Worm (Caenorhabditis elegans) whole organism, late embryonic: Measurements from ENCODE around the gene F01D4.8.

ENCODE experiments used
- C08G9.2 ChIP-seq: sonication (generic microtip); optimal IDR thresholded peaks from 2 replicates; lab custom pipeline; 2016; ENCODE audit warnings: mild to moderate bottlenecking, missing genetic modification characterization, moderate library complexity, missing compliant biosample characterization
- C38D4.7 ChIP-seq: fragments of 200-800 bp; sonication (Bioruptor generic); optimal IDR thresholded peaks from 2 replicates; lab custom pipeline; 2018; ENCODE audit warnings: mild to moderate bottlenecking, missing genetic modification characterization, moderate library complexity, missing compliant biosample characterization
- F13H6.1 ChIP-seq: sonication (generic microtip); optimal IDR thresholded peaks from 2 replicates; lab custom pipeline; 2016; ENCODE audit warnings: missing genetic modification characterization, missing compliant biosample characterization
- T23F11.4 ChIP-seq: fragments of 200-800 bp; sonication (Bioruptor generic); optimal IDR thresholded peaks from 2 replicates; lab custom pipeline; 2018; ENCODE audit warnings: mild to moderate bottlenecking, missing genetic modification characterization, missing compliant biosample characterization
- ahr-1 ChIP-seq: sonication (generic microtip); optimal IDR thresholded peaks from 2 replicates; lab custom pipeline; 2016; ENCODE audit warnings: missing genetic modification characterization, missing compliant biosample characterization
- ama-1 ChIP-seq: fragments of 150-350 bp; optimal IDR thresholded peaks from 2 replicates; lab custom pipeline; 2014
- ceh-14 ChIP-seq: sonication (generic microtip); optimal IDR thresholded peaks from 2 replicates; lab custom pipeline; 2016; ENCODE audit warnings: missing genotype, missing genetic modification characterization, missing compliant biosample characterization
- ceh-18 ChIP-seq: sonication (generic microtip); optimal IDR thresholded peaks from 2 replicates; lab custom pipeline; 2016; ENCODE audit warnings: missing genetic modification characterization, missing compliant biosample characterization
- ceh-19 ChIP-seq: fragments of 200-800 bp; sonication (Bioruptor generic); optimal IDR thresholded peaks from 2 replicates; lab custom pipeline; 2018; ENCODE audit warnings: mild to moderate bottlenecking, missing genetic modification characterization, missing compliant biosample characterization
- ceh-2 ChIP-seq: sonication (generic microtip); optimal IDR thresholded peaks from 2 replicates; lab custom pipeline; 2016; ENCODE audit warnings: missing genotype, missing genetic modification characterization, missing compliant biosample characterization
- ceh-22 ChIP-seq: sonication (generic microtip); optimal IDR thresholded peaks from 2 replicates; lab custom pipeline; 2017; ENCODE audit warnings: missing biosample characterization, missing genetic modification characterization
- ceh-31 ChIP-seq: sonication (generic microtip); optimal IDR thresholded peaks from 2 replicates; lab custom pipeline; 2016; ENCODE audit warnings: missing genetic modification characterization, missing compliant biosample characterization
- ceh-45 ChIP-seq: fragments of 200-800 bp; sonication (Bioruptor generic); IDR thresholded peaks from 2 replicates; pipeline ENCODE4 v1.3.6; 2022; ENCODE audit warnings: missing genetic modification reagents, missing genetic modification characterization, missing compliant biosample characterization
- ceh-48 ChIP-seq: sonication (generic microtip); optimal IDR thresholded peaks from 2 replicates; lab custom pipeline; 2016; ENCODE audit warnings: missing genetic modification characterization, inconsistent platforms, missing compliant biosample characterization
- ceh-6 ChIP-seq: fragments of 200-800 bp; sonication (Bioruptor generic); optimal IDR thresholded peaks from 2 replicates; lab custom pipeline; 2018; ENCODE audit warnings: mild to moderate bottlenecking, missing genetic modification characterization, missing compliant biosample characterization
- ceh-9 ChIP-seq: sonication (generic microtip); optimal IDR thresholded peaks from 2 replicates; lab custom pipeline; 2016; ENCODE audit warnings: mild to moderate bottlenecking, missing genetic modification characterization, inconsistent platforms, missing compliant biosample characterization
- che-1 ChIP-seq: sonication (generic microtip); optimal IDR thresholded peaks from 2 replicates; lab custom pipeline; 2016; ENCODE audit warnings: mild to moderate bottlenecking, missing genetic modification characterization, missing compliant biosample characterization
- elt-2 ChIP-seq: sonication (generic microtip); optimal IDR thresholded peaks from 2 replicates; lab custom pipeline; 2016; ENCODE audit warnings: missing genetic modification reagents, missing genetic modification characterization, missing compliant biosample characterization
- elt-4 ChIP-seq: sonication (generic microtip); optimal IDR thresholded peaks from 2 replicates; lab custom pipeline; 2016; ENCODE audit warnings: missing genetic modification characterization, missing compliant biosample characterization
- eyg-1 ChIP-seq: sonication (generic microtip); optimal IDR thresholded peaks from 2 replicates; lab custom pipeline; 2016; ENCODE audit warnings: missing genotype, missing genetic modification characterization, missing compliant biosample characterization
- fax-1 ChIP-seq: sonication (generic microtip); optimal IDR thresholded peaks from 2 replicates; lab custom pipeline; 2016; ENCODE audit warnings: missing genotype, missing genetic modification characterization, missing compliant biosample characterization
- fkh-10 ChIP-seq: fragments of 150-350 bp; optimal IDR thresholded peaks from 2 replicates; lab custom pipeline; 2014; ENCODE audit warnings: missing biosample characterization, missing genetic modification reagents, missing genetic modification characterization
- fkh-6 ChIP-seq: sonication (generic microtip); optimal IDR thresholded peaks from 2 replicates; lab custom pipeline; 2016; ENCODE audit warnings: missing genetic modification characterization, missing compliant biosample characterization
- gmeb-2 ChIP-seq: sonication (generic microtip); optimal IDR thresholded peaks from 2 replicates; lab custom pipeline; 2016; ENCODE audit warnings: missing genetic modification characterization, inconsistent platforms, missing compliant biosample characterization
- hlh-13 ChIP-seq: fragments of 200-800 bp; sonication (Bioruptor generic); optimal IDR thresholded peaks from 2 replicates; lab custom pipeline; 2018; ENCODE audit warnings: mild to moderate bottlenecking, missing genetic modification characterization, missing compliant biosample characterization
- hlh-15 ChIP-seq: sonication (generic microtip); optimal IDR thresholded peaks from 2 replicates; lab custom pipeline; 2016; ENCODE audit warnings: missing genetic modification characterization, missing compliant biosample characterization
- hlh-6 ChIP-seq: sonication (generic microtip); optimal IDR thresholded peaks from 2 replicates; lab custom pipeline; 2016; ENCODE audit warnings: missing genotype, missing genetic modification characterization, missing compliant biosample characterization
- hlh-8 ChIP-seq: sonication (generic microtip); optimal IDR thresholded peaks from 2 replicates; lab custom pipeline; 2016; ENCODE audit warnings: missing genotype, missing genetic modification characterization, missing compliant biosample characterization
- mec-3 ChIP-seq: sonication (generic microtip); optimal IDR thresholded peaks from 2 replicates; lab custom pipeline; 2016; ENCODE audit warnings: borderline replicate concordance, missing genetic modification characterization, missing compliant biosample characterization
- nfya-1 ChIP-seq: sonication (generic microtip); optimal IDR thresholded peaks from 2 replicates; lab custom pipeline; 2017; ENCODE audit warnings: missing genetic modification characterization, mild to moderate bottlenecking, missing compliant biosample characterization, antibody characterized with exemption, moderate library complexity
- nhr-11 ChIP-seq: fragments of 150-350 bp; optimal IDR thresholded peaks from 2 replicates; lab custom pipeline; 2014; ENCODE audit warnings: missing biosample characterization, missing genetic modification characterization
- npax-4 ChIP-seq: sonication (generic microtip); optimal IDR thresholded peaks from 2 replicates; lab custom pipeline; 2016; ENCODE audit warnings: missing genetic modification characterization, missing compliant biosample characterization
- pag-3 ChIP-seq: sonication (generic microtip); optimal IDR thresholded peaks from 2 replicates; lab custom pipeline; 2016; ENCODE audit warnings: missing compliant biosample characterization, missing genetic modification characterization, borderline replicate concordance
- pat-9 ChIP-seq: fragments of 200-800 bp; sonication (Bioruptor generic); optimal IDR thresholded peaks from 2 replicates; lab custom pipeline; 2018; ENCODE audit warnings: mild to moderate bottlenecking, missing genetic modification characterization, moderate library complexity, missing compliant biosample characterization
- pha-2 ChIP-seq: sonication (generic microtip); optimal IDR thresholded peaks from 2 replicates; lab custom pipeline; 2017; ENCODE audit warnings: mild to moderate bottlenecking, missing genetic modification characterization, missing compliant biosample characterization
- pqm-1 ChIP-seq: sonication (generic microtip); optimal IDR thresholded peaks from 2 replicates; lab custom pipeline; 2016; ENCODE audit warnings: missing genetic modification characterization, missing compliant biosample characterization
- pros-1 ChIP-seq: fragments of 150-350 bp; optimal IDR thresholded peaks from 2 replicates; lab custom pipeline; 2014; ENCODE audit warnings: missing biosample characterization, missing genetic modification reagents, missing genetic modification characterization
- ref-2 ChIP-seq: sonication (generic microtip); optimal IDR thresholded peaks from 2 replicates; lab custom pipeline; 2016; ENCODE audit warnings: missing genetic modification characterization, missing compliant biosample characterization
- sdc-2 ChIP-seq: sonication (generic microtip); optimal IDR thresholded peaks from 2 replicates; lab custom pipeline; 2016; ENCODE audit warnings: missing genotype, missing genetic modification characterization, missing compliant biosample characterization
- sox-4 ChIP-seq: sonication (generic microtip); optimal IDR thresholded peaks from 2 replicates; lab custom pipeline; 2017; ENCODE audit warnings: mild to moderate bottlenecking, missing genetic modification characterization, inconsistent platforms, missing compliant biosample characterization
- syd-9 ChIP-seq: sonication (generic microtip); optimal IDR thresholded peaks from 2 replicates; lab custom pipeline; 2016; ENCODE audit warnings: mild to moderate bottlenecking, missing genetic modification characterization, moderate library complexity, missing compliant biosample characterization
- tbx-2 ChIP-seq: sonication (generic microtip); optimal IDR thresholded peaks from 2 replicates; lab custom pipeline; 2016; ENCODE audit warnings: missing genetic modification characterization, missing compliant biosample characterization
- tbx-7 ChIP-seq: sonication (generic microtip); optimal IDR thresholded peaks from 2 replicates; lab custom pipeline; 2016; ENCODE audit warnings: missing genotype, missing genetic modification characterization, missing compliant biosample characterization
- ttx-3 ChIP-seq: sonication (generic microtip); optimal IDR thresholded peaks from 2 replicates; lab custom pipeline; 2016; ENCODE audit warnings: missing genetic modification reagents, missing genetic modification characterization, missing compliant biosample characterization
- unc-42 ChIP-seq: sonication (generic microtip); optimal IDR thresholded peaks from 2 replicates; lab custom pipeline; 2016; ENCODE audit warnings: missing genotype, missing genetic modification characterization, missing compliant biosample characterization
- unc-55 ChIP-seq: sonication (generic microtip); optimal IDR thresholded peaks from 2 replicates; lab custom pipeline; 2017; ENCODE audit warnings: missing biosample characterization, missing genetic modification reagents, missing genetic modification characterization
- zip-5 ChIP-seq: sonication (generic microtip); optimal IDR thresholded peaks from 2 replicates; lab custom pipeline; 2016; ENCODE audit warnings: missing genetic modification characterization, missing compliant biosample characterization
- ztf-16 ChIP-seq: sonication (generic microtip); optimal IDR thresholded peaks from 2 replicates; lab custom pipeline; 2017; ENCODE audit warnings: missing genetic modification characterization, missing compliant biosample characterization

Gene F01D4.8

ce11 chrIV:10500481-10500880 lies 47.6 kb upstream of the F01D4.8 start:
- TF ChIP-seq elt-2 (no peak), unc-42 (tag; lab: Kevin White, UChicago) (peak; percentile 80)

- TF ChIP-seq ahr-1 (tag; lab: Kevin White, UChicago) = no peak
- no peak for TF ChIP-seq pat-9 (tag; lab: Kevin White, UChicago)
- peak; percentile 11 for TF ChIP-seq tbx-2 (tag; lab: Kevin White, UChicago)
- TF ChIP-seq ceh-31 (tag; lab: Kevin White, UChicago) = peak; percentile 66
- no peak for TF ChIP-seq ceh-6 (GFP tag; lab: Kevin White, UChicago)
- no peak for TF ChIP-seq hlh-6
- TF ChIP-seq fkh-6 (tag; lab: Kevin White, UChicago) = no peak
- TF ChIP-seq ref-2 (tag; lab: Kevin White, UChicago) = no peak
- peak; percentile 49 for TF ChIP-seq ceh-14
- no peak for TF ChIP-seq pqm-1 (tag; lab: Kevin White, UChicago)
- TF ChIP-seq eyg-1 = no peak
- TF ChIP-seq sox-4 = no peak
- peak; percentile 70 for TF ChIP-seq nfya-1 (tag; lab: Kevin White, UChicago)
- TF ChIP-seq ceh-9 (tag; lab: Kevin White, UChicago) = no peak
- no peak for TF ChIP-seq F13H6.1
- no peak for TF ChIP-seq ztf-16 (tag; lab: Kevin White, UChicago)
- TF ChIP-seq sdc-2 (tag; lab: Kevin White, UChicago) = no peak
- TF ChIP-seq T23F11.4 (GFP tag; lab: Kevin White, UChicago) = no peak
- TF ChIP-seq ceh-48 (tag; lab: Kevin White, UChicago) = no peak
- no peak for TF ChIP-seq hlh-15 (tag; lab: Kevin White, UChicago)
- no peak for TF ChIP-seq hlh-8 (tag; lab: Kevin White, UChicago)
- no peak for TF ChIP-seq zip-5 (tag; lab: Kevin White, UChicago)
- TF ChIP-seq ttx-3 = no peak
- no peak for TF ChIP-seq ama-1 (lab: Kevin White, UChicago)
- no peak for TF ChIP-seq pha-2 (tag; lab: Kevin White, UChicago)
- no peak for TF ChIP-seq npax-4 (tag; lab: Kevin White, UChicago)
- no peak for TF ChIP-seq ceh-22 (tag; lab: Kevin White, UChicago)
- no peak for TF ChIP-seq pag-3
- TF ChIP-seq unc-42 (tag; lab: Kevin White, UChicago) = peak; percentile 15
- TF ChIP-seq ceh-45 = no peak
- no peak for TF ChIP-seq che-1 (tag; lab: Kevin White, UChicago)
- peak; percentile 51 for TF ChIP-seq unc-55 (GFP tag; lab: Kevin White, UChicago)
- TF ChIP-seq nhr-11 (tag; lab: Kevin White, UChicago) = no peak
- TF ChIP-seq tbx-7 (tag; lab: Kevin White, UChicago) = no peak
- TF ChIP-seq ceh-2 (tag; lab: Kevin White, UChicago) = no peak
- TF ChIP-seq ceh-18 (tag; lab: Kevin White, UChicago) = peak; percentile 63
- no peak for TF ChIP-seq elt-2
- no peak for TF ChIP-seq gmeb-2 (tag; lab: Kevin White, UChicago)
- no peak for TF ChIP-seq elt-4
- no peak for TF ChIP-seq C08G9.2 (tag; lab: Kevin White, UChicago)
- TF ChIP-seq ceh-19 (GFP tag; lab: Kevin White, UChicago) = no peak
- TF ChIP-seq C38D4.7 (GFP tag; lab: Kevin White, UChicago) = no peak
- TF ChIP-seq pros-1 (tag; lab: Kevin White, UChicago) = no peak
- no peak for TF ChIP-seq mec-3
- TF ChIP-seq fkh-10 (GFP tag; lab: Kevin White, UChicago) = no peak
- TF ChIP-seq syd-9 = no peak
- TF ChIP-seq hlh-13 (GFP tag; lab: Kevin White, UChicago) = no peak
- peak; percentile 36 for TF ChIP-seq fax-1 (tag; lab: Kevin White, UChicago)
Observed at ce11 chrIV:10499948-10500356, 47.1 kb upstream of the F01D4.8 start.
